Worm (Caenorhabditis elegans) whole organism, L3 larva: Measurements from ENCODE around the gene F23H12.10.

Experiments used
- egl-27 ChIP-seq: sonication (generic microtip); optimal IDR thresholded peaks from 4 replicates; lab custom pipeline; 2017; ENCODE audit warnings: missing biosample characterization, missing genetic modification reagents, missing genetic modification characterization
- egl-5 ChIP-seq: fragments of 150-350 bp; optimal IDR thresholded peaks from 2 replicates; lab custom pipeline; 2017; ENCODE audit warnings: missing biosample characterization, missing genetic modification reagents, missing genetic modification characterization, inconsistent platforms
- elt-1 ChIP-seq: fragments of 150-350 bp; optimal IDR thresholded peaks from 2 replicates; lab custom pipeline; 2014; ENCODE audit warnings: missing biosample characterization, missing genetic modification characterization
- elt-3 ChIP-seq, 3 experiments: fragments of 150-350 bp in 1 of 3; sonication (generic microtip) in 2 of 3; optimal IDR thresholded peaks; 2 replicates in 2 of 3; 4 replicates in 1 of 3; lab custom pipeline; 2014 to 2017; ENCODE audit warnings: missing biosample characterization in 3 of 3, missing genetic modification characterization in 3 of 3
- fkh-10 ChIP-seq: sonication (generic microtip); optimal IDR thresholded peaks from 2 replicates; lab custom pipeline; 2017; ENCODE audit warnings: missing biosample characterization, missing genetic modification reagents, missing genetic modification characterization

DNA sequence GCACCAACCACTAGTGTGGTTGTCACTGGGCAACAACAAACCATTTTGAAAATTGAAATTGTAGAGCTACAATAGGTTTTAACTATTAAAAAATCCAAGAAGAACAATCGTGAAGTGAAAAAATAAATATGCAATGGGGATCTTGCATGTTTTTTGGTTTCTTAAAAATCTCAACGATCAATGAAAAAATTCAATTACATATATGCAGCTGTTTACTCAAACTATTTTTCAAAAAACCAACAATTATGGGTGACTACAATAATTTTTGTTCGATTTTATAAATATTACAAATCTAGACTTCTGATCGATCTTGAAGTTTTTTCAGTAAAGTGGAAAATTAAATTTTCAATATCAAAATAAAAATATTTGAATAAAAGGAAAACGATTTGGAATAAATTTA is 34.5 kb upstream of the F23H12.10 start, which contains the start of gene cdr-4:
- TF ChIP-seq elt-3 (tag; optimal IDR thresholded peaks at IDR 0.05; lab: Kevin White, UChicago), result no peak
- TF ChIP-seq elt-1 (tag; lab: Kevin White, UChicago), result no peak
- TF ChIP-seq egl-5 (tag; lab: Kevin White, UChicago), result no peak
- TF ChIP-seq egl-27, result no peak
- no peak for TF ChIP-seq fkh-10
